Worm (Caenorhabditis elegans) whole organism, young adult: ENCODE measurements around the gene fbxa-115.

Experiments
- B0019.2 ChIP-seq: fragments of 200-800 bp; sonication (Bioruptor generic); conservative IDR thresholded peaks from 2 replicates; pipeline ENCODE4 v1.3.6; 2022; ENCODE audit warnings: missing genetic modification reagents, missing genetic modification characterization, missing compliant biosample characterization
- F39B2.1 ChIP-seq: fragments of 200-800 bp; sonication (Bioruptor generic); IDR thresholded peaks from 2 replicates; pipeline ENCODE4 v1.3.6; 2022; ENCODE audit warnings: missing genetic modification reagents, missing genetic modification characterization, missing compliant biosample characterization
- ama-1 ChIP-seq, 3 experiments: fragments of 150-350 bp in 1 of 3; sonication (generic microtip) in 2 of 3; optimal IDR thresholded peaks; 2 replicates each; lab custom pipeline; 2014 to 2018; ENCODE audit warnings: missing biosample characterization in 2 of 3, missing genetic modification characterization in 2 of 3, missing genetic modification reagents in 2 of 3
- athp-1 ChIP-seq: sonication (generic microtip); optimal IDR thresholded peaks from 2 replicates; lab custom pipeline; 2017; ENCODE audit warnings: mild to moderate bottlenecking, missing genetic modification characterization, missing compliant biosample characterization
- attf-5 ChIP-seq: fragments of 200-800 bp; sonication (Bioruptor generic); optimal IDR thresholded peaks from 2 replicates; lab custom pipeline; 2018; ENCODE audit warnings: mild to moderate bottlenecking, missing genetic modification characterization, missing compliant biosample characterization
- cebp-1 ChIP-seq, 2 experiments: fragments of 200-800 bp in 1 of 2; sonication (Bioruptor generic) in 1 of 2; sonication (generic microtip) in 1 of 2; IDR thresholded peaks in 1 of 2; optimal IDR thresholded peaks in 1 of 2; 2 replicates each; pipeline versions ENCODE4 v1.3.6 to Lab custom; 2017 to 2022; ENCODE audit warnings: missing compliant biosample characterization in 2 of 2, missing genetic modification characterization in 2 of 2, mild to moderate bottlenecking in 1 of 2, missing genetic modification reagents in 1 of 2, moderate library complexity in 1 of 2
- ceh-91 ChIP-seq: fragments of 200-800 bp; sonication (Bioruptor generic); IDR thresholded peaks from 2 replicates; pipeline ENCODE4 v1.3.6; 2022; ENCODE audit warnings: missing genetic modification reagents, missing genetic modification characterization, missing compliant biosample characterization
- dpl-1 ChIP-seq: fragments of 150-350 bp; optimal IDR thresholded peaks from 2 replicates; lab custom pipeline; 2014; ENCODE audit warnings: missing biosample characterization, missing genetic modification reagents, missing genetic modification characterization
- ekl-4 ChIP-seq: fragments of 200-800 bp; sonication (Bioruptor generic); IDR thresholded peaks from 2 replicates; pipeline ENCODE4 v1.3.6; 2022; ENCODE audit warnings: missing genetic modification reagents, missing genetic modification characterization, missing compliant biosample characterization
- hlh-26 ChIP-seq: fragments of 200-800 bp; sonication (Bioruptor generic); conservative IDR thresholded peaks from 2 replicates; pipeline ENCODE4 v1.3.6; 2022; ENCODE audit warnings: missing genetic modification reagents, missing genetic modification characterization, missing compliant biosample characterization
- let-607 ChIP-seq, 2 experiments: fragments of 200-800 bp in 1 of 2; sonication (Bioruptor generic) in 1 of 2; sonication (generic microtip) in 1 of 2; optimal IDR thresholded peaks; 2 replicates each; lab custom pipeline; 2016 to 2018; ENCODE audit warnings: mild to moderate bottlenecking in 2 of 2, missing compliant biosample characterization in 2 of 2, missing genetic modification characterization in 2 of 2, moderate library complexity in 2 of 2, missing genotype in 1 of 2
- lin-26 ChIP-seq: fragments of 200-800 bp; sonication (Bioruptor generic); IDR thresholded peaks from 2 replicates; pipeline ENCODE4 v1.3.6; 2022; ENCODE audit warnings: missing genetic modification reagents, missing genetic modification characterization, missing compliant biosample characterization
- lin-54 ChIP-seq: fragments of 200-800 bp; sonication (Bioruptor generic); optimal IDR thresholded peaks from 2 replicates; lab custom pipeline; 2018; ENCODE audit warnings: mild to moderate bottlenecking, missing genetic modification characterization, missing compliant biosample characterization
- madf-10 ChIP-seq: sonication (generic microtip); optimal IDR thresholded peaks from 2 replicates; lab custom pipeline; 2016; ENCODE audit warnings: mild to moderate bottlenecking, missing genetic modification characterization, missing compliant biosample characterization
- nfyb-1 ChIP-seq: fragments of 200-800 bp; sonication (Bioruptor generic); IDR thresholded peaks from 2 replicates; pipeline ENCODE4 v1.3.6; 2022; ENCODE audit warnings: missing genetic modification reagents, missing genetic modification characterization, missing compliant biosample characterization
- nhr-27 ChIP-seq: fragments of 200-800 bp; sonication (Bioruptor generic); optimal IDR thresholded peaks from 2 replicates; lab custom pipeline; 2018; ENCODE audit warnings: mild to moderate bottlenecking, missing genetic modification characterization, moderate library complexity, missing compliant biosample characterization
- nhr-80 ChIP-seq: sonication (generic microtip); optimal IDR thresholded peaks from 2 replicates; lab custom pipeline; 2016; ENCODE audit warnings: missing genetic modification characterization, missing compliant biosample characterization
- rec-8 ChIP-seq, 2 experiments: sonication (generic microtip); optimal IDR thresholded peaks; 2 replicates each; lab custom pipeline; 2016; ENCODE audit warnings: mild to moderate bottlenecking in 2 of 2, missing genetic modification characterization in 2 of 2, missing genetic modification reagents in 2 of 2, missing genotype in 2 of 2, missing biosample characterization in 1 of 2, missing compliant biosample characterization in 1 of 2, moderate library complexity in 1 of 2
- repo-1 ChIP-seq: sonication (generic microtip); optimal IDR thresholded peaks from 2 replicates; lab custom pipeline; 2017; ENCODE audit warnings: mild to moderate bottlenecking, missing genetic modification characterization, missing compliant biosample characterization
- snpc-1.1 ChIP-seq: sonication (generic microtip); optimal IDR thresholded peaks from 2 replicates; lab custom pipeline; 2017; ENCODE audit warnings: missing genetic modification characterization, mild to moderate bottlenecking, missing compliant biosample characterization, antibody characterized with exemption, moderate library complexity, missing genotype, missing genetic modification reagents; ENCODE audit not compliant: insufficient read depth
- snpc-4 ChIP-seq, 5 experiments: fragments of 150-350 bp in 1 of 5; sonication (generic microtip) in 4 of 5; optimal IDR thresholded peaks; 2 replicates each; lab custom pipeline; 2014 to 2018; ENCODE audit warnings: missing genetic modification characterization in 5 of 5, missing biosample characterization in 3 of 5, antibody characterized with exemption in 2 of 5, mild to moderate bottlenecking in 2 of 5, missing compliant biosample characterization in 2 of 5, missing genotype in 2 of 5, moderate library complexity in 2 of 5, missing genetic modification reagents in 1 of 5
- unc-130 ChIP-seq: sonication (generic microtip); optimal IDR thresholded peaks from 2 replicates; lab custom pipeline; 2016; ENCODE audit warnings: missing genetic modification reagents, missing genetic modification characterization, missing compliant biosample characterization
- ztf-22 ChIP-seq: fragments of 200-800 bp; sonication (Bioruptor generic); optimal IDR thresholded peaks from 2 replicates; lab custom pipeline; 2018; ENCODE audit warnings: mild to moderate bottlenecking, missing genetic modification characterization, moderate library complexity, missing compliant biosample characterization
- ztf-26 ChIP-seq: sonication (generic microtip); optimal IDR thresholded peaks from 2 replicates; lab custom pipeline; 2017; ENCODE audit warnings: missing genetic modification characterization, missing compliant biosample characterization

Gene fbxa-115

ce11 chrV:20151432-20151831 is 40.5 kb downstream of the fbxa-115 start, which contains the start of gene F19B2.7:
Gene F19B2.7 (plus strand): TSS chrV:20151732.
- TF ChIP-seq rec-8 (tag; optimal IDR thresholded peaks at IDR 0.05; lab: Kevin White, UChicago) (no peak), ama-1 (optimal IDR thresholded peaks at IDR 0.05; lab: Kevin White, UChicago) (no peak), ama-1 (GFP tag; optimal IDR thresholded peaks at IDR 0.05; lab: Kevin White, UChicago) (no peak), ztf-22 (no peak)

ce11 chrV:20147662-20148245 is 44.2 kb downstream of the fbxa-115 start, which contains the start of gene Y113G7A.13:
Gene Y113G7A.13 (plus strand): TSS chrV:20148195.
- TF ChIP-seq repo-1 (tag; lab: Kevin White, UChicago) (no peak), nhr-80 (tag; lab: Kevin White, UChicago) (peak; percentile 79), attf-5 (GFP tag; lab: Kevin White, UChicago) (peak; percentile 41), ekl-4 (GFP tag; lab: Robert Waterston, UW) (no peak)
- TF ChIP-seq, all 124 proteins: peak for 2

- TF ChIP-seq lin-26 (GFP tag; lab: Robert Waterston, UW) (no peak), B0019.2 (GFP tag; lab: Robert Waterston, UW) (no peak), let-607 (tag; optimal IDR thresholded peaks at IDR 0.05; lab: Kevin White, UChicago) (no peak), ztf-22 (no peak), snpc-4 (GFP tag; optimal IDR thresholded peaks at IDR 0.05; lab: Kevin White, UChicago) (no peak), snpc-4 (tag; optimal IDR thresholded peaks at IDR 0.05; lab: Kevin White, UChicago) (peak in 2 of 4 experiments; percentile 72 to 79), nhr-27 (tag; lab: Kevin White, UChicago) (no peak), hlh-26 (GFP tag; lab: Robert Waterston, UW) (no peak), ekl-4 (GFP tag; lab: Robert Waterston, UW) (no peak), unc-130 (no peak), madf-10 (tag; lab: Kevin White, UChicago) (no peak), lin-54 (GFP tag; lab: Kevin White, UChicago) (no peak), ztf-26 (tag; lab: Kevin White, UChicago) (no peak), snpc-1.1 (peak; percentile 61), ceh-91 (no peak), dpl-1 (GFP tag; lab: Kevin White, UChicago) (no peak), athp-1 (tag; lab: Kevin White, UChicago) (no peak), F39B2.1 (GFP tag; lab: Robert Waterston, UW) (no peak), cebp-1 (GFP tag; IDR thresholded peaks at IDR 0.05; lab: Robert Waterston, UW) (no peak), cebp-1 (tag; optimal IDR thresholded peaks at IDR 0.05; lab: Kevin White, UChicago) (no peak)
Observed at ce11 chrV:20143711-20144110, 48.2 kb downstream of the fbxa-115 start.

DNA sequence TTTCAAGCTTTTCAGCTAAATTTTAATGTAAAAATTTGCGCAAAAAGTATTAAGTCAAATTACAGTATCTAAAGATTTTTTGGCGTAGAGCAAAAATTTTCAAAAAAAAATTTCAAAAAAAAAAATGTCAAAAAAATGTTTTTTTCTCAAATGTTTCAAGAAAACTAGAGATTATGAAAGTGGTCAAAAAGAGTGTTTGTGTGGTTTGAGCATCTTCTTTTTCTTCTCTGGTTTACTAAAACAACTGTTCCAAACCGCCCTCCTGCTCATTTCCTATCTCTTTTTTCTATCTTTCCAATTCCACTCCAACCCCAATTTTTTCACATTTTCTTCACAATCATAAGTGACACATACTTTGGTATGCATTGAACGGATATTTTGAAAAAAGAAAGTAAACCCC is 49.7 kb downstream of the fbxa-115 start, which contains the start of gene Y113G7A.12:
Gene Y113G7A.12, plus strand, starts transcription at position 301 of the 400 bp plus-strand sequence.
- TF ChIP-seq snpc-4 (GFP tag; optimal IDR thresholded peaks at IDR 0.05; lab: Kevin White, UChicago): no peak
- no peak for TF ChIP-seq snpc-4 (tag; optimal IDR thresholded peaks at IDR 0.05; lab: Kevin White, UChicago)
- no peak for TF ChIP-seq lin-54 (GFP tag; lab: Kevin White, UChicago)
- no peak for TF ChIP-seq nfyb-1 (GFP tag; lab: Robert Waterston, UW)
- TF ChIP-seq let-607 (tag; optimal IDR thresholded peaks at IDR 0.05; lab: Kevin White, UChicago): no peak
